Worm (Caenorhabditis elegans): Measurements from ENCODE around the gene Y1A5A.1.

Y1A5A.1 gene

ce11 chrIII:3978438-3978837 lies 8.0 kb downstream of the Y1A5A.1 start:
- TF ChIP-seq ccch-3 (GFP tag; optimal IDR thresholded peaks at IDR 0.05) (no peak), egl-44 (GFP tag; IDR thresholded peaks at IDR 0.05) (no peak), somi-1 (GFP tag; optimal IDR thresholded peaks at IDR 0.05) (no peak), lir-1 (GFP tag; conservative IDR thresholded peaks at IDR 0.05) (no peak), ama-1 (optimal IDR thresholded peaks at IDR 0.05) (no peak), ama-1 (GFP tag; optimal IDR thresholded peaks at IDR 0.05) (no peak), C17E4.6 (GFP tag; IDR thresholded peaks at IDR 0.05) (no peak), die-1 (tag; optimal IDR thresholded peaks at IDR 0.05) (no peak), zim-3 (tag; optimal IDR thresholded peaks at IDR 0.05) (no peak), F49E8.2 (tag; optimal IDR thresholded peaks at IDR 0.05; ENCODE audit: insufficient read depth) (no peak), nhr-90 (tag; optimal IDR thresholded peaks at IDR 0.05) (no peak)

- no peak for TF ChIP-seq hlh-12 (tag; optimal IDR thresholded peaks at IDR 0.05)
- TF ChIP-seq nhr-179 (tag; optimal IDR thresholded peaks at IDR 0.05): no peak
- no peak for TF ChIP-seq cebp-2 (GFP tag; IDR thresholded peaks at IDR 0.05)
- no peak for TF ChIP-seq F33H1.4 (GFP tag; IDR thresholded peaks at IDR 0.05)
- TF ChIP-seq K12H6.12 (tag; optimal IDR thresholded peaks at IDR 0.05): no peak
- peak; percentile 26 for TF ChIP-seq attf-5 (GFP tag; optimal IDR thresholded peaks at IDR 0.05)
- TF ChIP-seq cebp-1 (GFP tag; IDR thresholded peaks at IDR 0.05): no peak
- peak; percentile 45 for TF ChIP-seq cebp-1 (tag; optimal IDR thresholded peaks at IDR 0.05)
- peak; percentile 10 for TF ChIP-seq nhr-80 (tag; optimal IDR thresholded peaks at IDR 0.05)
- TF ChIP-seq egrh-3 (GFP tag; IDR thresholded peaks at IDR 0.05): peak; percentile 58; the same call in 1 of the 2 replicates
- TF ChIP-seq lin-35 (GFP tag; optimal IDR thresholded peaks at IDR 0.05): no peak
- no peak for TF ChIP-seq egl-18 (GFP tag; IDR thresholded peaks at IDR 0.05)
- no peak for TF ChIP-seq zfh-2 (GFP tag; conservative IDR thresholded peaks at IDR 0.05)
- TF ChIP-seq F22D6.2 (tag; optimal IDR thresholded peaks at IDR 0.05): no peak
- TF ChIP-seq hmg-20 (GFP tag; IDR thresholded peaks at IDR 0.05): no peak
These were observed 9.5 kb downstream of the Y1A5A.1 start for ce11 chrIII:3976992-3977391.

DNA sequence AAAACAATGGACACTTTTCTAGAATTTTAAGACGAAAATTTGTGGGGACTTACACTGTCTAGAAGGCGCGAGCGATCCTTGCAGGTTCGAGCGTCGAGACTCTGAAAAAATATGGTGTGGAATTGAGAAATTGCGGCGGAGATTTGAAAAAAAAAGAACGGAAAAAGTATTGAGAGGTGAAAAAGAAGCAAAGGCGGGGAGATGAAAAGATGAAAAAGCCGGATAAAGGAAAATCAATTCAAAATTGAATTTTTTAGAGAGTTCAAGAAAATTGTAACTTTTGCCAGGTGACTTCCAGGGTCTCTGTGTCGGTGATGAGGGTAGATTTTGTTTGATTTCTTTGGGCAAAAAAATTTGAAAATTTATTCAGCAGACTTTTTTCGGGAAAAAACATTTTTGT lies 10.2 kb downstream of the Y1A5A.1 start, which contains the start of gene msi-1:
Gene msi-1, minus strand, starts transcription at position 101 of the 400 bp plus-strand sequence.
- no peak for TF ChIP-seq atf-7 (tag; optimal IDR thresholded peaks at IDR 0.05)
- no peak for TF ChIP-seq nfyb-1 (GFP tag; IDR thresholded peaks at IDR 0.05)
- TF ChIP-seq snpc-3.4 (tag; optimal IDR thresholded peaks at IDR 0.05): no peak
- TF ChIP-seq mel-28 (tag; optimal IDR thresholded peaks at IDR 0.05; ENCODE audit: borderline replicate concordance): no peak
- no peak for TF ChIP-seq ceh-79 (tag; optimal IDR thresholded peaks at IDR 0.05)
- no peak for TF ChIP-seq hlh-12 (tag; optimal IDR thresholded peaks at IDR 0.05)
- no peak for TF ChIP-seq ztf-22 (GFP tag; optimal IDR thresholded peaks at IDR 0.05)

DNA sequence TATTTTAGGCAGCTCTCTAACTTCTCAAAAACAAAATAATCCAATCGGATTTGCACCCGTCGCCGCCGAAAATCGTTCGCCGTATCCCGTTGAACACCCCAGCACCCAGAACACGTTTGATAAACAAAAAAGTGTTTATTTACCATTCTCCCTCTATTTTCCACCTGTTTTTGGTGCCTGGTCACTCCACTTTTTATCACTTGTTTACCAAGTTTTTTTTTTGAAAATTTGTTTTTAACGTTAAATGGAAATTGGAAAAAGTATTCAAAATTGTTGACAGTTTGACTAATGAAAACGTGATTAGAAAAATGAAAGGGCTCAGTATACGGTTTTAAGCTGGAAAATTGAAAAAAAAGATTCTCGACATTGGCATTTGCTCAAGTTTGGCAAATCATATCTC lies 11.5 kb downstream of the Y1A5A.1 start:
- TF ChIP-seq mes-4 (tag; optimal IDR thresholded peaks at IDR 0.05) (no peak), tbp1 (GFP tag; optimal IDR thresholded peaks at IDR 0.05) (no peak), ztf-25 (GFP tag; IDR thresholded peaks at IDR 0.05) (no peak)

DNA sequence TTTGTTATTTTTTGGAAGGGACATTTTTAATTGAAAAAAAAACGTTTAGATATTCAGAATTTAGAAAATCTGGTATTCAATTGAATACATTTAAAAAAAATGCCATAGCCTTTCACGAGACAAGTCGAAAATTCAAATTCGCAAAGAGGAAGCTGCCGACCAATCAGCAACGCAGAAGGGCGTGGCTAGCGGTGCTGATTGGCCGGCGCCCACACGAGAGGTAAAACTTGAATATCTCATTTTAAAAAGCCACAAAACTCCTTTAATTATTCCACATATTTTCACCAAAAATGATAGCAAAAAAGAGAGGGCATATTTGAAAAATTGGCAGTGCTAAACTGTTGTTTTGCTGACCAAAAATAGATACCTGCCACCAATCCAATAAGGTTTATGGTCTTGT lies 12.0 kb downstream of the Y1A5A.1 start:
- TF ChIP-seq him-1 (tag; optimal IDR thresholded peaks at IDR 0.05): no peak
- peak; percentile 63; the same call in 1 of the 2 replicates for TF ChIP-seq nfyb-1 (GFP tag; IDR thresholded peaks at IDR 0.05)
- TF ChIP-seq nfya-2 (GFP tag; IDR thresholded peaks at IDR 0.05): no peak
- TF ChIP-seq lsl-1 (GFP tag; optimal IDR thresholded peaks at IDR 0.05): no peak
- no peak for TF ChIP-seq Y95B8A.8 (GFP tag; IDR thresholded peaks at IDR 0.05)
